Fruit fly (Drosophila melanogaster): ENCODE results near the gene tin.

dm6 chr3R:21419932-21420331 is 41.2 kb downstream of the tin start:
- TF ChIP-seq CG12104 (GFP tag; optimal IDR thresholded peaks at IDR 0.05) (peak; percentile 11), amos (GFP tag; IDR thresholded peaks at IDR 0.05; ENCODE audit: partially characterized antibody) (no peak), CG4707 (GFP tag; optimal IDR thresholded peaks at IDR 0.05) (no peak), ci (GFP tag; IDR thresholded peaks at IDR 0.05) (no peak), Xrp1 (GFP tag; IDR thresholded peaks at IDR 0.05) (peak; percentile 61), CG6791 (GFP tag; IDR thresholded peaks at IDR 0.05; ENCODE audit: partially characterized antibody) (no peak), ken (GFP tag; IDR thresholded peaks at IDR 0.05) (0 out of 3 replicates have a peak, but pooled peaks have one; percentile 5), trem (tag; optimal IDR thresholded peaks at IDR 0.05) (peak; percentile 38), Hmx (GFP tag; optimal IDR thresholded peaks at IDR 0.05) (no peak), CG2712 (tag; optimal IDR thresholded peaks at IDR 0.05) (peak; percentile 84)

All from whole organism, embryonic.